Worm (Caenorhabditis elegans): ENCODE results near the gene Y67D8C.22.

DNA sequence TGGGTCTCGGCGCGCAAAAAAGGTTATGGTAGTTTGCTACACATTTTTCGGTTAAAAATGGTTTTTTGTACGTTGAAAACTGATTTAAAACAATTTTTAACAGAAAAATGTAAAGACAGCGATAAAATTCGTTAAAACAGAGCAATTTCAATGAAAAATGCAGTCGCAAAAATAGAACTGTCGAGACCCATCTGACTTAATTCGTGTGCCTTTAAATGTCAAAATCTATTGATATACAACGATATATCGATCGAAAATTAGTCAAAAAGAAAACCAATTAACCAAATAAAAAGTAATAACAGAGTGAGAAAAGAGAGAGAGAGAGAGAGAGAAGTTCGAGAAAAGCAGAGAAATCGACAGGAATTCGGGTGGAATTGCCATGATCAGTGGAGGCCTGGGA, 45.0 kb upstream of the Y67D8C.22 start:
- TF ChIP-seq F52B5.7 (tag; optimal IDR thresholded peaks at IDR 0.05) (no peak), unc-130 (GFP tag; optimal IDR thresholded peaks at IDR 0.05) (no peak), hsf-1 (GFP tag; IDR thresholded peaks at IDR 0.05) (no peak), ceh-58 (GFP tag; IDR thresholded peaks at IDR 0.05) (no peak), let-607 (tag; optimal IDR thresholded peaks at IDR 0.05) (no peak), dpff-1 (tag; optimal IDR thresholded peaks at IDR 0.05) (no peak), madf-8 (GFP tag; conservative IDR thresholded peaks at IDR 0.05) (no peak), B0035.1 (tag; optimal IDR thresholded peaks at IDR 0.05) (no peak)
